Worm (Caenorhabditis elegans): ENCODE results near the gene ben-1.

The ben-1 gene

DNA sequence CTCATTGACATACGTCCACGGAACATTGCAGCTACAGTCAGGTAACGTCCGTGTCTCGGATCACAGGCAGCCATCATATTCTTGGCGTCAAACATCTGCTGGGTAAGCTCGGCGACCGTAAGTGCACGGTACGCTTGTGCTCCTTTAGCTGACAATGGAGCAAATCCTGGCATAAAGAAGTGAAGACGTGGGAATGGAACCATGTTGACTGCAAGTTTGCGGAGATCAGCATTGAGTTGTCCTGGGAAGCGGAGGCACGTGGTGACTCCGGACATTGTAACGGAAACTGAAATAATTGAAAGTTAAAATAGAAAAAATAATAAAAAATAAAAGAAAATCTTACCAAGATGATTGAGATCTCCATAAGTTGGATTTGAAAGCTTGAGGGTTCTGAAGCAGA, 1.9 kb downstream of the ben-1 start:
- TF ChIP-seq med-1 (GFP tag; optimal IDR thresholded peaks at IDR 0.05; ENCODE audit: insufficient read depth) = no peak
- TF ChIP-seq tab-1 (GFP tag; IDR thresholded peaks at IDR 0.05) = no peak
- TF ChIP-seq flt-1 (GFP tag; IDR thresholded peaks at IDR 0.05) = no peak
- no peak for TF ChIP-seq ref-1 (GFP tag; conservative IDR thresholded peaks at IDR 0.05)
- no peak for TF ChIP-seq ztf-23 (GFP tag; IDR thresholded peaks at IDR 0.05)
- no peak for TF ChIP-seq ztf-29 (GFP tag; IDR thresholded peaks at IDR 0.05)
- TF ChIP-seq cog-1 (tag; optimal IDR thresholded peaks at IDR 0.05) = no peak

DNA sequence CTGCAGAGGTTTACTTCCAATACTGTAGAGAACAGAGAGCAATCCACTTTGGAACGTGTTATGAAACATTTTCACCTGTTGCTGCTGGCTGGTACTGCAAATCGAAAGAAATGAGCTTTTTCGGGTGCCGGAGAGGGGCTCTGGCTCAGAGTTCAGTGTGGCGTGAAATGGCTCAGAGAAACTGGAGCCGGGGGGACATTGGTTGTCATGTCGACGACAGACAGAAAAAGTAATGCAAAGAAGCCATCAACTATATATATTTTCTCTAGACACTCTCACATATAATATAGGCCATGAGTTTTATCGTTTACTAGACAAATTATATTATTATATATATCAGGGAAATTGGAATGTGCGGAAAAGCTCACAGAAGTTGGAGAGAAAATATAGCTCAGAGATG, 4.0 kb downstream of the ben-1 start, which contains the start of gene cfap-20:
Gene cfap-20 (minus strand): TSS at position 101 of the 400 bp plus-strand sequence.
- no peak for TF ChIP-seq cog-1 (tag; optimal IDR thresholded peaks at IDR 0.05)
- TF ChIP-seq tab-1 (GFP tag; IDR thresholded peaks at IDR 0.05) = no peak
- no peak for TF ChIP-seq ztf-23 (GFP tag; IDR thresholded peaks at IDR 0.05)
- 0 out of 2 replicates have a peak, but pooled peaks have one; percentile 6 for TF ChIP-seq flt-1 (GFP tag; IDR thresholded peaks at IDR 0.05)
- TF ChIP-seq med-1 (GFP tag; optimal IDR thresholded peaks at IDR 0.05; ENCODE audit: insufficient read depth) = no peak
- TF ChIP-seq ref-1 (GFP tag; conservative IDR thresholded peaks at IDR 0.05) = no peak

DNA sequence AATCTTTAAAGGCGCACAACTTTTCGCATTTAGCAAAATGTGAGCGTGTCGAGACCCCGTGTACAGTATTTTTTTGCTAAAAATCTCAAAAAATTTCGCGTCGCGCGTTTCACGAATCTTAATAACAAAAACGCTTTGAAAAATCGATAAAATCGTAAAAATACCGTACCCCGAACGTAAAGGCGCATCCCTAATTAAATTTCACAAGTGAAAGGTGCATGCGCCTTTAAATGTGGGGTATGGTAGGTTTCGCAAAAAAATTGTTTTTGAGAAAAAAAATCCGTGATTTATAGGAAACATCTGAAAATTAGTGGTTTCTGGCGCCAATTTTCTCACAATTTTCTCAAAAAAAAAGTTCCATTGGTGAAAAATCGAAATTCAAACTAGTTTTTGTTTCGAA, 7.3 kb downstream of the ben-1 start:
- TF ChIP-seq tab-1 (GFP tag; IDR thresholded peaks at IDR 0.05) (no peak), ref-1 (GFP tag; conservative IDR thresholded peaks at IDR 0.05) (no peak), klf-2 (GFP tag; conservative IDR thresholded peaks at IDR 0.05) (no peak), T22C8.4 (GFP tag; IDR thresholded peaks at IDR 0.05) (no peak), med-1 (GFP tag; optimal IDR thresholded peaks at IDR 0.05; ENCODE audit: insufficient read depth) (no peak), flt-1 (GFP tag; IDR thresholded peaks at IDR 0.05) (no peak), cog-1 (tag; optimal IDR thresholded peaks at IDR 0.05) (no peak), ztf-23 (GFP tag; IDR thresholded peaks at IDR 0.05) (no peak), ztf-29 (GFP tag; IDR thresholded peaks at IDR 0.05) (no peak)

DNA sequence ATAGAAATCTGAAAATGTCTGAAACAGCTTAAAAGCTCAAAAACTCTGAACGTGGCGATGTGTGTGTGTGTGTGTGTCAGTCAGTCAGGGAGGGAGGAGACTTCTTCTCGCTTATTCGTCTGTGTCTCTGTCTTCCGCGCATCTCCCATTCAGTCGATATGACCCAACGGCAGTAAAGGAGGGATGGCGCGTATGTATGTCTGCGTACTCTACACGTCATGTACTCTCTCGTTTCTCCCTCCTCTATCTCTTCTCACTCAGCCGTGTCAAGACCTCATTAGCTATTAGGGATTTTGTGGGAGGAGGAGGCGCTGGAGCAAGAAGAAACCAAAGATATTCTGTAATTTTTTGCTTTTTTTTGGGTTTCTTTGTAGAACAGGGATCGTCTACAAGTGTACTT, 9.4 kb downstream of the ben-1 start:
- TF ChIP-seq cog-1 (tag; optimal IDR thresholded peaks at IDR 0.05) = peak; percentile 18
- no peak for TF ChIP-seq tab-1 (GFP tag; IDR thresholded peaks at IDR 0.05)
- TF ChIP-seq med-1 (GFP tag; optimal IDR thresholded peaks at IDR 0.05; ENCODE audit: insufficient read depth) = no peak
- 0 out of 2 replicates have a peak, but pooled peaks have one; percentile 50 for TF ChIP-seq flt-1 (GFP tag; IDR thresholded peaks at IDR 0.05)
- peak; percentile 18; the same call in 1 of the 2 replicates for TF ChIP-seq T22C8.4 (GFP tag; IDR thresholded peaks at IDR 0.05)

DNA sequence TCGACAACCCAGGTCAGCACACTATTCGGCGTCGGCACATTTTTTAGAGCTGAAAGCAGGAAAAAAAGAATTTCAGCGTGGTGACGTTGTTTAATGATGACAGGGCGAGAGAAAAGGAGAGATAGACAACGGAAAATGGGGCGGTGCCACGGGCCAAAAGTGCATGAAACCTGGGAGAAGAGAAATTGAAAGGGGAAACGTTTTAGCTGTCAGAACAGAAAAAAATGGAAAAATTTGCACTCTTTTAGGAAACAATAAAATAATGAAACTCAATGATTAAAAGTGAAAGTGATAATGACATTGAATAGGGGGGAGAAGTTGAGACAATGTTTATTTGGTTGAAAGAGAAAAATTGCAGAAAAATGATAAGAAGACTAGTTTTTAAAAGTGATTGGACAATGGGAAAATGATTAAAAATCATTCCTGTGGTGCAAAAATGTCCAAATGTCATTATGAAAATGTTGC, 11.7 kb downstream of the ben-1 start, which contains the start of gene pitp-1:
Gene pitp-1 (minus strand): TSS at position 51 of the 465 bp plus-strand sequence.
- TF ChIP-seq tab-1 (GFP tag; IDR thresholded peaks at IDR 0.05) = no peak
- TF ChIP-seq T22C8.4 (GFP tag; IDR thresholded peaks at IDR 0.05) = no peak
- no peak for TF ChIP-seq med-1 (GFP tag; optimal IDR thresholded peaks at IDR 0.05; ENCODE audit: insufficient read depth)
- no peak for TF ChIP-seq cog-1 (tag; optimal IDR thresholded peaks at IDR 0.05)
- no peak for TF ChIP-seq ztf-23 (GFP tag; IDR thresholded peaks at IDR 0.05)
- TF ChIP-seq klf-2 (GFP tag; conservative IDR thresholded peaks at IDR 0.05) = no peak
- no peak for TF ChIP-seq ref-1 (GFP tag; conservative IDR thresholded peaks at IDR 0.05)
- no peak for TF ChIP-seq ztf-29 (GFP tag; IDR thresholded peaks at IDR 0.05)
- no peak for TF ChIP-seq flt-1 (GFP tag; IDR thresholded peaks at IDR 0.05)

DNA sequence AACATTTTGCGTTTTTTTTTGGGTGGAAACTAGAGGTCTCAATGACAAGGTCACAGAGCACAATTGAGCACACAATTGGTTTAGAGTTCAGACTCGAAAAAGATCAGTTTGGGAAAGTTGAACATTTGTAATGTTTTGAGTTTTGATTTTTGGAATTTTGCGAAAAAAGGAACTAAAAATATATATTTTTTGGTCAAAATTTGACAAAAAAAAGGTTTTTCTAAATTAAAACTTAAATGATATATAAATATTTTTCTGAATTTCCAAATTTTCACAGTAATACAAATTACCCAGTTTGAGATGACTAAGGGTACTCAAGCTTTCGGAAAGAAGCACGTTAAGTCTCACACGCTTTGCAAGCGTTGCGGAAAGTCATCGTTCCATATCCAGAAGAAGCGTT, 13.1 kb downstream of the ben-1 start, which contains the start of gene rpl-37:
Gene rpl-37 (plus strand): TSS at position 301 of the 400 bp plus-strand sequence.
- TF ChIP-seq T22C8.4 (GFP tag; IDR thresholded peaks at IDR 0.05) (no peak), ztf-29 (GFP tag; IDR thresholded peaks at IDR 0.05) (no peak), klf-2 (GFP tag; conservative IDR thresholded peaks at IDR 0.05) (no peak), tab-1 (GFP tag; IDR thresholded peaks at IDR 0.05) (no peak), flt-1 (GFP tag; IDR thresholded peaks at IDR 0.05) (no peak), med-1 (GFP tag; optimal IDR thresholded peaks at IDR 0.05; ENCODE audit: insufficient read depth) (no peak), ref-1 (GFP tag; conservative IDR thresholded peaks at IDR 0.05) (no peak), cog-1 (tag; optimal IDR thresholded peaks at IDR 0.05) (no peak), ztf-23 (GFP tag; IDR thresholded peaks at IDR 0.05) (no peak)

DNA sequence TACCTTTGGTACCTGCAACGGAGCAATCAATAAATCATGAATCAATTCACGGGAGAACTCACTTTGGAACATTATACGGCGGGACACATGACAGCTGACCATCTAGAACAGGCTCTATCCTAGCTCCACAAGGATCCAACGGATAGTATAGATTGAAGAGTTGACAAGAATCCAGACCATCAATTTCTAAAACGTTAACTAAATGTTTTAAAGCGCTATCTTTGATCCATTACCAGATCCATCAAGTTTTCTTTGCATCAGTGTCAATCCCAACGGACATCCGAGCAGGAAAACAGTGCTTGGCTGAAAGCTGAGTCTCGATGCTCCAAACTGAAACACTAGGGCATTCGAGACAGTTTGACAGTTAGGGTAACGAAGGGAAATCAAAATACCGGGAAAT, 18.1 kb downstream of the ben-1 start:
- TF ChIP-seq ref-1 (GFP tag; conservative IDR thresholded peaks at IDR 0.05) (no peak), tab-1 (GFP tag; IDR thresholded peaks at IDR 0.05) (no peak), klf-2 (GFP tag; conservative IDR thresholded peaks at IDR 0.05) (no peak), med-1 (GFP tag; optimal IDR thresholded peaks at IDR 0.05; ENCODE audit: insufficient read depth) (no peak), flt-1 (GFP tag; IDR thresholded peaks at IDR 0.05) (no peak), T22C8.4 (GFP tag; IDR thresholded peaks at IDR 0.05) (no peak), cog-1 (tag; optimal IDR thresholded peaks at IDR 0.05) (no peak), ztf-29 (GFP tag; IDR thresholded peaks at IDR 0.05) (no peak), ztf-23 (GFP tag; IDR thresholded peaks at IDR 0.05) (no peak)

DNA sequence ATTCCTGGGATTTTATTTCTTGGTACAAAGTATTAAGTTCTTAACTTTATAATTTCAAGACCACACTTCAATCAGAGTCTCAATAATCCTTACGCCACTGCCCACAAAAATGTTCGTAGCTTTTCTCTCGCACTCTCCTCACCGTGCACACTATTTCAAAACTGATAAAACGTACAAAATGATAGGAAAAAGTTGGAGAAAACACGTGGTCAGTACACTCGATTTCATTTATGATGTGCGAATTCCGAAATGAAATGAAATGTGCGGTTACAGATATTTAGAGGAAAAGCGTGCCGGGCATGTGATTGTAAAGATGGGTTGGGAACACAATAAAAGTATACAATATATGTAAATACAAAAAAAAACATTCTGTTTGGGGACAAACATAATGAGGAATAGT, 21.0 kb downstream of the ben-1 start:
- TF ChIP-seq T22C8.4 (GFP tag; IDR thresholded peaks at IDR 0.05) = no peak
- TF ChIP-seq ref-1 (GFP tag; conservative IDR thresholded peaks at IDR 0.05) = no peak
- no peak for TF ChIP-seq cog-1 (tag; optimal IDR thresholded peaks at IDR 0.05)
- no peak for TF ChIP-seq med-1 (GFP tag; optimal IDR thresholded peaks at IDR 0.05; ENCODE audit: insufficient read depth)
- no peak for TF ChIP-seq klf-2 (GFP tag; conservative IDR thresholded peaks at IDR 0.05)
- no peak for TF ChIP-seq ztf-29 (GFP tag; IDR thresholded peaks at IDR 0.05)
- TF ChIP-seq ztf-23 (GFP tag; IDR thresholded peaks at IDR 0.05) = no peak
- TF ChIP-seq tab-1 (GFP tag; IDR thresholded peaks at IDR 0.05) = no peak
- TF ChIP-seq flt-1 (GFP tag; IDR thresholded peaks at IDR 0.05) = no peak

DNA sequence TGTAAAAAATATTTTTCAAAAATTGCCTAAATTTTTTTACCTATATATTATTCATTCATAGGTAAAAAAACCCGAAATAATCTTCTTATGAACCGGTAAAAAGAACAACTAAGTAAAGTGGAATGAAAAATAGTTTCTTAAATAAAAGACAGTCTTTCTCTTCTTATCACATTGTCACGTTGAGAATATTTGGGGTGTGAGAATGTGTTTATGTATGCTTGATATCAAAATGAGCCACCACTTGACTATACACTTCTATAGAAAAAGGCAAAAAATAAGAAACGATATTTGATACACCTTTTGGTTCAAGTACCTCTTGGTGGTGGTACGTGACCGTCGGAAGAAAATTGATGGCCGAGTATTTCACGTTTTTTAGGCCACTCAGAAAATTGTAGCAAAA, 21.9 kb downstream of the ben-1 start, which contains the start of gene hmit-1.3:
Gene hmit-1.3 (minus strand): TSS at position 103 of the 400 bp plus-strand sequence.
- TF ChIP-seq klf-2 (GFP tag; conservative IDR thresholded peaks at IDR 0.05) (no peak), T22C8.4 (GFP tag; IDR thresholded peaks at IDR 0.05) (no peak)

DNA sequence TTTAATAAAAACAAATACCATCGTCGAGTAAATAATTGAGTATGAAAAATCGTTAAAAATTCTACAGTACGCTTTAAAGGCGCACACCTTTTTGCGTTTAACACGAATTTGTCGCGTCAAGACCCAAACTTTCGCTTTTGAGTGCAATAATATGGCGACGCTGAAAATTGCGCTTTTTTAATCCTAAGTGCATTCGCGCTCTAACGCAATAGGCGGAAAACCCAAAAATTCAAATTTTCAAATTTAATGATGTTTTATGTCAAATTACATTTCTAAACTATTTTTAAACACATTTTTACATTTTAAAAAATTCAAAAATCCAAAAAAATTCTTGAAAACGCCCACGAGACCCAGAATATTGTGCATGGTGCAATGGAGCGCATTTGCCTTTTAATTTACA, 29.6 kb downstream of the ben-1 start:
- TF ChIP-seq ztf-23 (GFP tag; IDR thresholded peaks at IDR 0.05) (no peak), cog-1 (tag; optimal IDR thresholded peaks at IDR 0.05) (no peak), flt-1 (GFP tag; IDR thresholded peaks at IDR 0.05) (no peak), med-1 (GFP tag; optimal IDR thresholded peaks at IDR 0.05; ENCODE audit: insufficient read depth) (no peak), T22C8.4 (GFP tag; IDR thresholded peaks at IDR 0.05) (no peak), klf-2 (GFP tag; conservative IDR thresholded peaks at IDR 0.05) (no peak), tab-1 (GFP tag; IDR thresholded peaks at IDR 0.05) (no peak), ref-1 (GFP tag; conservative IDR thresholded peaks at IDR 0.05) (no peak), ztf-29 (GFP tag; IDR thresholded peaks at IDR 0.05) (no peak)

All from whole organism, midembryonic.